Fruit fly (Drosophila melanogaster) whole organism: ENCODE data around the gene CG33269.

ENCODE experiments used
- CG8478 ChIP-seq: fragments of >200 bp; optimal IDR thresholded peaks from 2 replicates; lab custom pipeline; 2018; ENCODE audit warnings: inconsistent platforms
- Dll ChIP-seq: fragments of >200 bp; optimal IDR thresholded peaks from 2 replicates; lab custom pipeline; 2017
- EcR ChIP-seq, 2 experiments: fragments of >200 bp; optimal IDR thresholded peaks; 2 replicates each; lab custom pipeline; 2017; ENCODE audit warnings: missing biosample characterization in 2 of 2, missing genetic modification characterization in 2 of 2, missing genetic modification reagents in 2 of 2
- pan ChIP-seq: fragments of >200 bp; optimal IDR thresholded peaks from 2 replicates; lab custom pipeline; 2017
- psq ChIP-seq: fragments of >200 bp; optimal IDR thresholded peaks from 2 replicates; lab custom pipeline; 2017
- usp ChIP-seq: fragments of >200 bp; optimal IDR thresholded peaks from 2 replicates; lab custom pipeline; 2017; ENCODE audit warnings: missing biosample characterization, missing genetic modification characterization, mixed read lengths

dm6 chr3L:11539511-11540329, 42.3 kb downstream of the CG33269 start:
- TF ChIP-seq CG8478 (no peak), psq (lab: Kevin White, UChicago) (no peak), usp (no peak), pan (lab: Kevin White, UChicago) (no peak), EcR (GFP tag; optimal IDR thresholded peaks at IDR 0.05; lab: Kevin White, UChicago) (no peak), Dll (no peak)
